Fruit fly (Drosophila melanogaster): Measurements from ENCODE around the gene pll.

pll gene

DNA sequence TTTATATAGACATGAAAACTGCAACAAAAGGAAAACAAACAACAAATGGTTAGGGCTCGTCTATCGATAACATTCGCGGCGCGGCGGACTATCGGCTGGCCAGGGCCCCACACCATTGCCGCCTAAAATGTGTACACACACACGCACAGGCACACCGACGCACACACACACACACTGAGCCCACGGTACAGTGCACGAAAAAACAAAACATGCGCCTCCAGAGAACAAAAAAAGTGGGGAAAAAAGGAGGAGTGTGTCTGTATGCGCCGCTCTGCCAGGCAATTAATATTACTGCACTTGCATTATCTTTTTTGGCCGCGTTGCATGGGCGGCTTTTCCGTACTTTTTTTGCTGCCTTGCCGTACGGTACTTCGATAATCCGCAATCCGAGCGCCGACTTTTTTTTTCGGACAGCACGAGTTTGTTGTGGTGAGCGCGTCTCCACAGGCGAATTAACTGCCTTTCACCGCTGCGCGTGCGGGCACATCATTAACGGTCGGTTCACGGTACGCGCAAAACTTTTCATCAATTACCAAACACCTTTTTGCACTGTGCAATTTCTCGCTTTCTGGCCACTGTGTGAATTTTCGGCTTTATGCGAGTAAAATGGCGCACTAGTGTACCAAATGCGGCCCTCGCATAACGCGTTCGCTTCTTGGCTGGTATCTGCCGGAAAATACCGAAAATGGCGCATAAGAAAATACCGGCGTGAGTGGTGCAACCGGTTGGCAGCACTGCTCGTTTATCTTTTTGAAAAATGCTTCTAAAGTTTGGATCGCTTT, 10.6 kb upstream of the pll start, which contains the start of gene woc (continued):
- TF ChIP-seq CG6765 (GFP tag; optimal IDR thresholded peaks at IDR 0.05) (peak; percentile 37), CG30403 (GFP tag; optimal IDR thresholded peaks at IDR 0.05) (peak; percentile 73), CG17361 (GFP tag; IDR thresholded peaks at IDR 0.05) (no peak; the same call in 1 of the 3 replicates), chinmo (GFP tag; IDR thresholded peaks at IDR 0.05; ENCODE audit: partially characterized antibody) (peak; percentile 96), CG18476 (GFP tag; optimal IDR thresholded peaks at IDR 0.05) (no peak), CG14667 (GFP tag; IDR thresholded peaks at IDR 0.05) (no peak), HLHmδ (GFP tag; optimal IDR thresholded peaks at IDR 0.05) (peak; percentile 14), Oli (tag; optimal IDR thresholded peaks at IDR 0.05) (no peak), wdn (GFP tag; IDR thresholded peaks at IDR 0.05) (peak; percentile 69), hbn (GFP tag; IDR thresholded peaks at IDR 0.05; ENCODE audit: partially characterized antibody) (peak; percentile 71), crc (GFP tag; optimal IDR thresholded peaks at IDR 0.05) (peak; percentile 25), CG7839 (tag; optimal IDR thresholded peaks at IDR 0.05) (no peak), CG15601 (tag; optimal IDR thresholded peaks at IDR 0.05) (no peak), CG12236 (GFP tag; optimal IDR thresholded peaks at IDR 0.05) (peak; percentile 1), Optix (GFP tag; IDR thresholded peaks at IDR 0.05) (peak; percentile 28; the same call in 1 of the 3 replicates), H2.0 (GFP tag; IDR thresholded peaks at IDR 0.05) (no peak), ttk (GFP tag; IDR thresholded peaks at IDR 0.05) (peak; percentile 13), Ada2b (GFP tag; IDR thresholded peaks at IDR 0.05) (peak; percentile 40; the same call in 1 of the 2 replicates), pnt (GFP tag; optimal IDR thresholded peaks at IDR 0.05) (peak; percentile 50), Opbp (GFP tag; IDR thresholded peaks at IDR 0.05; ENCODE audit: partially characterized antibody) (peak; percentile 83), MBD-R2 (GFP tag; IDR thresholded peaks at IDR 0.05) (peak; percentile 83), jumu (GFP tag; optimal IDR thresholded peaks at IDR 0.05) (peak; percentile 62), CG3726 (GFP tag; IDR thresholded peaks at IDR 0.05) (peak; percentile 55; the same call in 1 of the 3 replicates), knrl (GFP tag; IDR thresholded peaks at IDR 0.05; ENCODE audit: partially characterized antibody) (peak; percentile 67; the same call in 2 of the 3 replicates), nau (GFP tag; optimal IDR thresholded peaks at IDR 0.05) (no peak), Gug (GFP tag; IDR thresholded peaks at IDR 0.05) (peak; percentile 59; the same call in 3 of the 4 replicates), unc-4 (GFP tag; IDR thresholded peaks at IDR 0.05; ENCODE audit: partially characterized antibody) (peak; percentile 81), usp (GFP tag; optimal IDR thresholded peaks at IDR 0.05) (no peak), repo (GFP tag; optimal IDR thresholded peaks at IDR 0.05) (peak; percentile 46), CG10366 (GFP tag; IDR thresholded peaks at IDR 0.05) (peak; percentile 20; the same call in 1 of the 2 replicates), CG6272 (GFP tag; IDR thresholded peaks at IDR 0.05) (0 out of 2 replicates have a peak, but pooled peaks have one; percentile 38), CG10209 (GFP tag; optimal IDR thresholded peaks at IDR 0.05) (peak; percentile 35), HLH3B (GFP tag; IDR thresholded peaks at IDR 0.05) (peak; percentile 52; the same call in 1 of the 2 replicates), CG12744 (GFP tag; optimal IDR thresholded peaks at IDR 0.05) (no peak), CG7357 (GFP tag; IDR thresholded peaks at IDR 0.05) (peak; percentile 54; the same call in 1 of the 3 replicates), ssp (GFP tag; IDR thresholded peaks at IDR 0.05) (peak; percentile 43; the same call in 1 of the 2 replicates), prd (optimal IDR thresholded peaks at IDR 0.05) (no peak), prd (GFP tag; IDR thresholded peaks at IDR 0.05) (peak; percentile 69; the same call in 2 of the 3 replicates), kah (GFP tag; optimal IDR thresholded peaks at IDR 0.05) (no peak), Chrac-16 (GFP tag; optimal IDR thresholded peaks at IDR 0.05) (peak; percentile 9), H15 (GFP tag; IDR thresholded peaks at IDR 0.05) (no peak), MESR4 (GFP tag; optimal IDR thresholded peaks at IDR 0.05) (peak; percentile 55), CG1792 (GFP tag; optimal IDR thresholded peaks at IDR 0.05) (peak; percentile 5), CG7556 (GFP tag; optimal IDR thresholded peaks at IDR 0.05) (peak; percentile 66), zf30C (GFP tag; optimal IDR thresholded peaks at IDR 0.05) (peak; percentile 90), Side (GFP tag; optimal IDR thresholded peaks at IDR 0.05) (peak; percentile 65), BtbVII (GFP tag; optimal IDR thresholded peaks at IDR 0.05) (peak; percentile 36), caup (GFP tag; optimal IDR thresholded peaks at IDR 0.05; ENCODE audit: severe bottlenecking) (peak; percentile 8), az2 (GFP tag; optimal IDR thresholded peaks at IDR 0.05) (peak; percentile 27)

Measured in whole organism, embryonic.